Worm (Caenorhabditis elegans) whole organism, L4 larva: ENCODE results near the gene D2045.8.
"Not testable (repeated sequence)": the region's sequence is repeated elsewhere in the genome, so short reads cannot be mapped to it uniquely, and the experiment has no call there.

ENCODE experiments used
- F37D6.2 ChIP-seq: sonication (generic microtip); optimal IDR thresholded peaks from 2 replicates; lab custom pipeline; 2016; ENCODE audit warnings: mild to moderate bottlenecking, missing genetic modification characterization, missing compliant biosample characterization
- R02D3.7 ChIP-seq: fragments of 150-350 bp; sonication (generic microtip); optimal IDR thresholded peaks from 3 replicates; lab custom pipeline; 2014; ENCODE audit warnings: missing biosample characterization, missing genetic modification characterization
- T26A8.4 ChIP-seq: fragments of 200-800 bp; sonication (Bioruptor generic); IDR thresholded peaks from 2 replicates; pipeline ENCODE4 v1.3.6; 2022; ENCODE audit warnings: missing genetic modification characterization, missing compliant biosample characterization
- Y105C5A.15 ChIP-seq: fragments of 200-800 bp; sonication (Bioruptor generic); IDR thresholded peaks from 2 replicates; pipeline ENCODE4 v1.3.6; 2022; ENCODE audit warnings: missing genetic modification characterization, missing compliant biosample characterization
- Y5F2A.4 ChIP-seq: fragments of 200-800 bp; sonication (Bioruptor generic); optimal IDR thresholded peaks from 2 replicates; lab custom pipeline; 2018; ENCODE audit warnings: mild to moderate bottlenecking, missing genetic modification characterization, missing compliant biosample characterization
- Y75B8A.6 ChIP-seq: fragments of 200-800 bp; sonication (Bioruptor generic); IDR thresholded peaks from 2 replicates; pipeline ENCODE4 v1.3.6; 2022; ENCODE audit warnings: missing genetic modification reagents, missing genetic modification characterization, missing compliant biosample characterization
- ZK337.2 ChIP-seq: fragments of 200-800 bp; sonication (Bioruptor generic); IDR thresholded peaks from 2 replicates; pipeline ENCODE4 v1.3.6; 2022; ENCODE audit warnings: missing genetic modification reagents, missing genetic modification characterization, missing compliant biosample characterization
- ceh-62 ChIP-seq: sonication (generic microtip); optimal IDR thresholded peaks from 2 replicates; lab custom pipeline; 2017; ENCODE audit warnings: missing biosample characterization, missing genetic modification characterization
- ceh-82 ChIP-seq: sonication (generic microtip); optimal IDR thresholded peaks from 2 replicates; lab custom pipeline; 2017; ENCODE audit warnings: missing biosample characterization, missing genetic modification characterization
- cey-2 ChIP-seq: sonication (generic microtip); optimal IDR thresholded peaks from 3 replicates; lab custom pipeline; 2017; ENCODE audit warnings: missing genetic modification characterization, mild to moderate bottlenecking, missing compliant biosample characterization, antibody characterized with exemption, borderline replicate concordance; ENCODE audit not compliant: insufficient read depth
- fkh-10 ChIP-seq: fragments of 150-350 bp; optimal IDR thresholded peaks from 2 replicates; lab custom pipeline; 2014; ENCODE audit warnings: missing biosample characterization, missing genetic modification reagents, missing genetic modification characterization
- hif-1 ChIP-seq, 2 experiments: sonication (generic microtip); optimal IDR thresholded peaks; 2 replicates each; lab custom pipeline; 2016 to 2017; ENCODE audit warnings: missing compliant biosample characterization in 2 of 2, missing genetic modification characterization in 2 of 2, missing genetic modification reagents in 2 of 2, missing genotype in 2 of 2, mild to moderate bottlenecking in 1 of 2
- lim-7 ChIP-seq: fragments of 200-800 bp; sonication (Bioruptor generic); IDR thresholded peaks from 2 replicates; pipeline ENCODE4 v1.3.6; 2022; ENCODE audit warnings: missing genetic modification characterization, missing compliant biosample characterization
- lin-1 ChIP-seq: fragments of 200-800 bp; sonication (Bioruptor generic); IDR thresholded peaks from 2 replicates; pipeline ENCODE4 v1.3.6; 2022; ENCODE audit warnings: missing genetic modification reagents, missing genetic modification characterization, missing compliant biosample characterization
- lin-13 ChIP-seq: fragments of 150-350 bp; optimal IDR thresholded peaks from 2 replicates; lab custom pipeline; 2014; ENCODE audit warnings: missing biosample characterization, missing genetic modification reagents, missing genetic modification characterization
- lin-38 ChIP-seq: fragments of 200-800 bp; sonication (Bioruptor generic); IDR thresholded peaks from 2 replicates; pipeline ENCODE4 v1.3.6; 2022; ENCODE audit warnings: missing genetic modification reagents, missing genetic modification characterization, missing compliant biosample characterization
- lir-3 ChIP-seq: sonication (generic microtip); optimal IDR thresholded peaks from 2 replicates; lab custom pipeline; 2016; ENCODE audit warnings: mild to moderate bottlenecking, missing genetic modification characterization, missing compliant biosample characterization
- madf-5 ChIP-seq, 2 experiments: fragments of 200-800 bp; sonication (Bioruptor generic); IDR thresholded peaks; 2 replicates each; pipeline ENCODE4 v1.3.6; 2022; ENCODE audit warnings: missing compliant biosample characterization in 2 of 2, missing genetic modification characterization in 2 of 2
- mep-1 ChIP-seq: fragments of 150-350 bp; sonication (generic microtip); optimal IDR thresholded peaks from 3 replicates; lab custom pipeline; 2014; ENCODE audit warnings: missing biosample characterization, missing genetic modification characterization
- mes-2 ChIP-seq: sonication (generic microtip); optimal IDR thresholded peaks from 2 replicates; lab custom pipeline; 2016; ENCODE audit warnings: missing genotype, mild to moderate bottlenecking, missing genetic modification characterization, missing compliant biosample characterization; ENCODE audit not compliant: poor library complexity, severe bottlenecking
- mxl-2 ChIP-seq: fragments of 200-800 bp; sonication (Bioruptor generic); conservative IDR thresholded peaks from 2 replicates; pipeline ENCODE4 v1.3.6; 2022; ENCODE audit warnings: missing genetic modification reagents, missing genetic modification characterization, missing compliant biosample characterization
- nhr-11 ChIP-seq: fragments of 150-350 bp; optimal IDR thresholded peaks from 2 replicates; lab custom pipeline; 2014; ENCODE audit warnings: missing biosample characterization, missing genetic modification characterization
- nhr-237 ChIP-seq: sonication (generic microtip); optimal IDR thresholded peaks from 2 replicates; lab custom pipeline; 2017; ENCODE audit warnings: missing biosample characterization, missing genetic modification characterization
- nhr-41 ChIP-seq: fragments of 200-800 bp; sonication (Bioruptor generic); IDR thresholded peaks from 2 replicates; pipeline ENCODE4 v1.3.6; 2022; ENCODE audit warnings: missing genetic modification reagents, missing genetic modification characterization, missing compliant biosample characterization
- nhr-42 ChIP-seq: fragments of 200-800 bp; sonication (Bioruptor generic); IDR thresholded peaks from 2 replicates; pipeline ENCODE4 v1.3.6; 2022; ENCODE audit warnings: missing genetic modification characterization, missing compliant biosample characterization
- nhr-48 ChIP-seq: sonication (generic microtip); optimal IDR thresholded peaks from 2 replicates; lab custom pipeline; 2016; ENCODE audit warnings: mild to moderate bottlenecking, missing genetic modification characterization, missing compliant biosample characterization
- nhr-77 ChIP-seq: fragments of 150-350 bp; optimal IDR thresholded peaks from 2 replicates; lab custom pipeline; 2014; ENCODE audit warnings: missing biosample characterization, missing genetic modification characterization
- pha-4 ChIP-seq, 2 experiments: fragments of 150-350 bp in 1 of 2; fragments of 200-800 bp in 1 of 2; sonication (Bioruptor generic) in 1 of 2; IDR thresholded peaks in 1 of 2; optimal IDR thresholded peaks in 1 of 2; 2 replicates each; pipeline versions ENCODE4 v1.3.6 to Lab custom; 2014 to 2022; ENCODE audit warnings: missing genetic modification characterization in 2 of 2, missing genetic modification reagents in 2 of 2, missing biosample characterization in 1 of 2, missing compliant biosample characterization in 1 of 2
- set-16 ChIP-seq: fragments of 200-800 bp; sonication (Bioruptor generic); IDR thresholded peaks from 2 replicates; pipeline ENCODE4 v1.3.6; 2022; ENCODE audit warnings: missing genetic modification reagents, missing genetic modification characterization, missing compliant biosample characterization
- skn-1 ChIP-seq: fragments of 150-350 bp; optimal IDR thresholded peaks from 2 replicates; lab custom pipeline; 2014; ENCODE audit warnings: missing biosample characterization, missing genetic modification characterization
- snpc-4 ChIP-seq: fragments of 150-350 bp; optimal IDR thresholded peaks from 2 replicates; lab custom pipeline; 2014; ENCODE audit warnings: missing biosample characterization, missing genetic modification characterization
- spr-1 ChIP-seq: sonication (generic microtip); optimal IDR thresholded peaks from 2 replicates; lab custom pipeline; 2016; ENCODE audit warnings: mild to moderate bottlenecking, missing genetic modification characterization, missing compliant biosample characterization
- unc-62 ChIP-seq, 3 experiments: fragments of 150-350 bp in 1 of 3; sonication (generic microtip); optimal IDR thresholded peaks in 2 of 3; peaks in 1 of 3; 1 replicate in 1 of 3; 2 replicates in 2 of 3; lab custom pipeline; 2014 to 2017; ENCODE audit warnings: missing biosample characterization in 3 of 3, missing genetic modification characterization in 3 of 3, missing genetic modification reagents in 3 of 3, missing genotype in 1 of 3
- zfp-2 ChIP-seq: sonication (generic microtip); optimal IDR thresholded peaks from 2 replicates; lab custom pipeline; 2016; ENCODE audit warnings: mild to moderate bottlenecking, missing genetic modification characterization, missing compliant biosample characterization
- zfp-3 ChIP-seq: fragments of 200-800 bp; sonication (Bioruptor generic); conservative IDR thresholded peaks from 2 replicates; pipeline ENCODE4 v1.3.6; 2022; ENCODE audit warnings: missing genetic modification reagents, missing genetic modification characterization, missing compliant biosample characterization
- zip-2 ChIP-seq: fragments of 150-350 bp; optimal IDR thresholded peaks from 2 replicates; lab custom pipeline; 2014; ENCODE audit warnings: missing biosample characterization, missing genetic modification characterization
- ztf-11 ChIP-seq: fragments of 150-350 bp; optimal IDR thresholded peaks from 2 replicates; lab custom pipeline; 2014; ENCODE audit warnings: missing biosample characterization, missing genetic modification characterization
- ztf-7 ChIP-seq: fragments of 150-350 bp; optimal IDR thresholded peaks from 2 replicates; lab custom pipeline; 2014; ENCODE audit warnings: missing biosample characterization, missing genetic modification characterization

Gene D2045.8

ce11 chrIII:10438780-10439179 is 43.3 kb upstream of the D2045.8 start, which contains the start of gene H04D03.6:
Gene H04D03.6, minus strand, starts transcription at chrIII:10438880.
- TF ChIP-seq Y5F2A.4 (GFP tag; lab: Kevin White, UChicago); ZK337.2 (GFP tag; lab: Robert Waterston, UW); zip-2 (tag; lab: Kevin White, UChicago): not testable (repeated sequence)
- TF ChIP-seq, all 104 proteins: peak for 0; not testable (repeated sequence) for 104

DNA sequence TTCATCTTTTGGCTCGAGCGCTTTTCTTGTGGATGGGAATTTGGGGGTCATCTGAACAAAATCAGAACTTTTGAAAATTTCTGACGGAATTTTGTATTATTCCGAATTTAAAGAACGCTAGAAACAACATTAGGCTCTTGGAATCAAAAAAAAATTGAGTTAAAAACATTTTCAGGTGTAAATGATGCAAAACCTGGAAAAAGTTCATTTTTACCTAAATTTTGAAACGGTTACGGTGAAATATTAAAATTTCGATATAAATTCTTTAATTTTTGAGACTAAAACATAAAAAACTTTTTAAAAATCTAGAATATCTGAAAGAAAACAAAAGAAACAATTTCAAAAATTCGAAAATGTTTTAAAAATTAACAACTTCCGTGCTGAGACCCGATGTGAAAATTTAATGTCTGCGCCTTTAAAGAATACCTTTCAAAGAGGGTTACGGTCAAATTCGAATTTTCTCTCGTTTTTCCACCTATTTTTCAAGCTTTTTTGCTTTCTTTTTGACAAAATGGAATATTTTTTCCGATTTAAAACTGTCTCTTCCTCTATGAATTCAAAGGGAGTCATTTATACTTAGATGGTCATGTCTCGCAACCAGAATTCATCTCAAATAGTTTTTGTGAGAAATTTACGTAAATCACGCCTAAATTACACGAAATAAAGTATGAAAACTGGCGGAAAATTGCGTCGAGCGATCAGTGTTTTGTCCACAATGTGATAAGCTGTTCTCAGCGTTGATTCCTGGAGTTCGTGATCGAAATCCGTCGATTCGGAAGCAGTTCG is 39.5 kb upstream of the D2045.8 start, which contains the start of the genes H04D03.2 and ecps-2:
TSS of gene H04D03.2 (minus strand) at position 51 of the 786 bp plus-strand sequence.
TSS of gene ecps-2 (plus strand) at position 736 of the 786 bp plus-strand sequence.
- peak in 1 of 2 experiments; percentile 66 for TF ChIP-seq unc-62 (GFP tag; optimal IDR thresholded peaks at IDR 0.05 in 1 of 2; lab: Kevin White, UChicago)
- TF ChIP-seq unc-62 (tag; optimal IDR thresholded peaks at IDR 0.05; lab: Kevin White, UChicago), result no peak
- no peak for TF ChIP-seq ceh-82 (tag; lab: Kevin White, UChicago)

DNA sequence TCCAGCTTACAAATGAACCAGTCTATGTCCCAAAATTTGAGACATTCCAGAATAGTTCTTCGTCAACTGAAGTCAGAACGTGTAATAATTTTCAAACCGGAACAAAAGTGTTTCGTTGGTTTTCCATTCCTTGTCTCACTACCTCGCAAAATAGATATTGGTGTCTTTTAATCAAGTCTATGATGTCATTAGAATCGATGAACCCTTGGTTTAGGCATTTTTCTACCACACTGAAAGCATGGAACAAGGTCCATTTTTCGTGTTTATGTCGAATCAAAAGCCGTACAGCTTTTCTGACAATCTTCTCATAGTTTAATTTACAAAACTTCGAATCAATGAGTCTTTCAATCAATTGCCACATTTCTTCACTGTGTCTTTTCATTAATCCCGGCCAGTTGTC is 35.4 kb upstream of the D2045.8 start, which contains the start of gene H04D03.7:
TSS of gene H04D03.7 (minus strand) at position 101 of the 400 bp plus-strand sequence.
- TF ChIP-seq ztf-11 (tag; lab: Kevin White, UChicago) (no peak), T26A8.4 (GFP tag; lab: Robert Waterston, UW) (no peak), mxl-2 (GFP tag; lab: Robert Waterston, UW) (no peak), nhr-237 (tag; lab: Kevin White, UChicago) (no peak), nhr-42 (GFP tag; lab: Robert Waterston, UW) (no peak), lin-38 (no peak)
- TF ChIP-seq, all 104 proteins: peak for 0

ce11 chrIII:10451012-10451411 is 31.1 kb upstream of the D2045.8 start, which contains the start of gene H04D03.4:
Gene H04D03.4, minus strand, starts transcription at chrIII:10451112.
- no peak for TF ChIP-seq mxl-2 (GFP tag; lab: Robert Waterston, UW)
- no peak for TF ChIP-seq R02D3.7 (tag; lab: Kevin White, UChicago)
- TF ChIP-seq hif-1 (tag; optimal IDR thresholded peaks at IDR 0.05; lab: Kevin White, UChicago), result no peak
- TF ChIP-seq spr-1 (tag; lab: Kevin White, UChicago), result no peak
- TF ChIP-seq zfp-3 (GFP tag; lab: Robert Waterston, UW), result no peak
- no peak for TF ChIP-seq fkh-10
- no peak for TF ChIP-seq mep-1 (tag; lab: Kevin White, UChicago)
- no peak for TF ChIP-seq Y105C5A.15 (GFP tag; lab: Robert Waterston, UW)
- TF ChIP-seq lin-13, result no peak
- no peak for TF ChIP-seq skn-1 (tag; lab: Kevin White, UChicago)
- TF ChIP-seq nhr-11 (tag; lab: Kevin White, UChicago), result no peak
- TF ChIP-seq F37D6.2, result no peak
- no peak for TF ChIP-seq nhr-77 (tag; lab: Kevin White, UChicago)

DNA sequence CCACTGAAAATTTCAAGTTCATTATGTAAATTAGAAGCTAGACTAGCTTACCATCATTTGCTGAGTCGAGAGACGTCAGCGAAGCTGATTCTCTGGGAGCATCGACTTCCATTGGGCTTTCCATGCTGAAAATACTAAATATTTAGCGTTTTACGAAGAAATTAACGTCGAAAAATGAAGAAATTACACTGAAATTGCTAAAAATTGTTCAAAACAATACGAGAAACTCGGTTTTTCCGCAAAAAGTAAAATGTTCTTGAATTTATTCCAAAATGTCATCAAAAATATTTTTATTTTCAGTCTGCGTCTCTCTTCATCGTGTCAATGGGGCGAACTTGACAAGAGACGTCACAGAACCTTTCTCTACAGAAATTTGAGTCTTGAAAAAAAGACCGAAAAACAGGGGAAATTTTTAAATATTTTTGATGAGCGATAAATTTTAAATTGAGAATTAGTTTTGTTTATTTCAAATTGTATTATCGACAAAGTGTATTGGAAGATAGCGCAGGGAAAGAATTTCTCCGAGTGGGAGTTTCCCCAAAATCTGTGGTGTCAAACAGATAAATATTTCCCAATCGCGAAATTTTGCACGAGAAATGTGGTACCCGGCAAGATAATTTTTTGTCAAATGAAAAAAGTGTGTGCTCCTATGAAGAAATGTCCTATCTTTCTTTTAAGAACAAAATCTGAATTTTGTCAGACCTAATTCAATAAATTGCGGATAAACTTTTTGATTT is 21.5 kb upstream of the D2045.8 start, which contains the start of gene ecps-1:
TSS of gene ecps-1 (minus strand) at position 125 of the 737 bp plus-strand sequence.
- TF ChIP-seq pha-4 (GFP tag; IDR thresholded peaks at IDR 0.05; lab: Robert Waterston, UW), result 0 out of 2 replicates have a peak, but pooled peaks have one; percentile 74
- peak; percentile 79 for TF ChIP-seq pha-4 (tag; optimal IDR thresholded peaks at IDR 0.05; lab: Kevin White, UChicago)
- no peak for TF ChIP-seq zip-2 (tag; lab: Kevin White, UChicago)
- peak; percentile 43 for TF ChIP-seq ztf-7 (tag; lab: Kevin White, UChicago)
- TF ChIP-seq set-16 (GFP tag; lab: Robert Waterston, UW), result no peak
- peak; percentile 34; the same call in 1 of the 2 replicates for TF ChIP-seq lin-1 (GFP tag; lab: Robert Waterston, UW)
- peak; percentile 21 for TF ChIP-seq lir-3 (tag; lab: Kevin White, UChicago)
- TF ChIP-seq Y105C5A.15 (GFP tag; lab: Robert Waterston, UW), result no peak
- TF ChIP-seq nhr-48, result no peak
- peak; percentile 78 for TF ChIP-seq nhr-42 (GFP tag; lab: Robert Waterston, UW)
- TF ChIP-seq Y75B8A.6, result no peak
- TF ChIP-seq madf-5 (GFP tag; IDR thresholded peaks at IDR 0.05; lab: Robert Waterston, UW), result no peak; a peak in 1 of 4 replicates
- no peak for TF ChIP-seq lim-7 (GFP tag; lab: Robert Waterston, UW)
- TF ChIP-seq nhr-41 (GFP tag; lab: Robert Waterston, UW), result no peak
- TF ChIP-seq ztf-11 (tag; lab: Kevin White, UChicago), result no peak
- TF ChIP-seq hif-1 (tag; optimal IDR thresholded peaks at IDR 0.05; lab: Kevin White, UChicago), result peak in 1 of 2 experiments; percentile 92
- TF ChIP-seq snpc-4 (tag; lab: Kevin White, UChicago), result no peak
- peak; percentile 98 for TF ChIP-seq mes-2 (tag; lab: Kevin White, UChicago)
- peak; percentile 60 for TF ChIP-seq T26A8.4 (GFP tag; lab: Robert Waterston, UW)
- TF ChIP-seq cey-2 (tag; lab: Kevin White, UChicago), result no peak
- TF ChIP-seq zfp-2, result no peak
- TF ChIP-seq ceh-62 (tag; lab: Kevin White, UChicago), result no peak
